Worm (Caenorhabditis elegans): ENCODE measurements around the gene gei-3.

ce11 chrX:12860711-12861287 is 47.4 kb upstream of the gei-3 start, which contains the start of gene T14G8.3:
- TF ChIP-seq ref-1 (GFP tag; conservative IDR thresholded peaks at IDR 0.05) (no peak), ztf-29 (GFP tag; IDR thresholded peaks at IDR 0.05) (no peak), ztf-23 (GFP tag; IDR thresholded peaks at IDR 0.05) (no peak), klf-2 (GFP tag; conservative IDR thresholded peaks at IDR 0.05) (no peak), flt-1 (GFP tag; IDR thresholded peaks at IDR 0.05) (no peak), cog-1 (tag; optimal IDR thresholded peaks at IDR 0.05) (no peak), med-1 (GFP tag; optimal IDR thresholded peaks at IDR 0.05; ENCODE audit: insufficient read depth) (no peak), T22C8.4 (GFP tag; IDR thresholded peaks at IDR 0.05) (no peak), tab-1 (GFP tag; IDR thresholded peaks at IDR 0.05) (no peak)
